Worm (Caenorhabditis elegans) whole organism, young adult: ENCODE measurements around the gene nas-1.

Experiments used
- F37B4.10 ChIP-seq: fragments of 200-800 bp; sonication (Bioruptor generic); IDR thresholded peaks from 2 replicates; pipeline ENCODE4 v1.3.6; 2022; ENCODE audit warnings: missing genetic modification characterization, missing compliant biosample characterization
- Y79H2A.3 ChIP-seq: fragments of 200-800 bp; sonication (Bioruptor generic); conservative IDR thresholded peaks from 2 replicates; pipeline ENCODE4 v1.3.6; 2022; ENCODE audit warnings: missing genetic modification reagents, missing genetic modification characterization, missing compliant biosample characterization
- ceh-91 ChIP-seq: fragments of 200-800 bp; sonication (Bioruptor generic); IDR thresholded peaks from 2 replicates; pipeline ENCODE4 v1.3.6; 2022; ENCODE audit warnings: missing genetic modification reagents, missing genetic modification characterization, missing compliant biosample characterization
- efl-1 ChIP-seq: fragments of 150-350 bp; optimal IDR thresholded peaks from 2 replicates; lab custom pipeline; 2014; ENCODE audit warnings: missing biosample characterization, missing genetic modification reagents, missing genetic modification characterization
- ets-4 ChIP-seq: fragments of 200-800 bp; sonication (Bioruptor generic); optimal IDR thresholded peaks from 2 replicates; lab custom pipeline; 2018; ENCODE audit warnings: mild to moderate bottlenecking, missing genetic modification characterization, missing compliant biosample characterization
- let-607 ChIP-seq, 2 experiments: fragments of 200-800 bp in 1 of 2; sonication (Bioruptor generic) in 1 of 2; sonication (generic microtip) in 1 of 2; optimal IDR thresholded peaks; 2 replicates each; lab custom pipeline; 2016 to 2018; ENCODE audit warnings: mild to moderate bottlenecking in 2 of 2, missing compliant biosample characterization in 2 of 2, missing genetic modification characterization in 2 of 2, moderate library complexity in 2 of 2, missing genotype in 1 of 2
- lin-35 ChIP-seq, 3 experiments: fragments of 150-350 bp in 2 of 3; sonication (generic microtip) in 1 of 3; optimal IDR thresholded peaks; 2 replicates each; lab custom pipeline; 2014 to 2018; ENCODE audit warnings: missing biosample characterization in 3 of 3, missing genetic modification characterization in 3 of 3, missing genetic modification reagents in 3 of 3
- mxl-1 ChIP-seq: sonication (generic microtip); optimal IDR thresholded peaks from 2 replicates; lab custom pipeline; 2016; ENCODE audit warnings: missing genetic modification characterization, missing compliant biosample characterization
- pha-4 ChIP-seq: fragments of 150-350 bp; sonication (generic microtip); optimal IDR thresholded peaks from 2 replicates; lab custom pipeline; 2014; ENCODE audit warnings: missing biosample characterization, missing genetic modification reagents, missing genetic modification characterization
- tlf-1 ChIP-seq: fragments of 200-800 bp; sonication (Bioruptor generic); optimal IDR thresholded peaks from 2 replicates; lab custom pipeline; 2018; ENCODE audit warnings: mild to moderate bottlenecking, missing genetic modification characterization, missing compliant biosample characterization
- zfh-2 ChIP-seq: fragments of 200-800 bp; sonication (Bioruptor generic); conservative IDR thresholded peaks from 2 replicates; pipeline ENCODE4 v1.3.6; 2022; ENCODE audit warnings: missing genetic modification reagents, missing genetic modification characterization, missing compliant biosample characterization

- TF ChIP-seq efl-1 (GFP tag; lab: Kevin White, UChicago) (no peak), zfh-2 (GFP tag; lab: Robert Waterston, UW) (no peak), F37B4.10 (GFP tag; lab: Robert Waterston, UW) (no peak), pha-4 (tag; lab: Kevin White, UChicago) (no peak), ceh-91 (no peak), ets-4 (GFP tag; lab: Kevin White, UChicago) (no peak), let-607 (tag; optimal IDR thresholded peaks at IDR 0.05; lab: Kevin White, UChicago) (no peak), tlf-1 (GFP tag; lab: Kevin White, UChicago) (no peak), Y79H2A.3 (GFP tag; lab: Robert Waterston, UW) (no peak), mxl-1 (no peak), lin-35 (GFP tag; optimal IDR thresholded peaks at IDR 0.05; lab: Kevin White, UChicago) (no peak)
Measured at ce11 chrIII:13393647-13394046, 12.0 kb upstream of the nas-1 start, which contains the start of gene qdpr-1.
